Worm (Caenorhabditis elegans) whole organism, L2 larva: Measurements from ENCODE around the gene ZK355.2.

Experiments
- C34F6.9 ChIP-seq: fragments of 150-350 bp; optimal IDR thresholded peaks from 2 replicates; lab custom pipeline; 2014; ENCODE audit warnings: missing biosample characterization, missing genetic modification characterization
- F13H6.1 ChIP-seq: sonication (generic microtip); optimal IDR thresholded peaks from 2 replicates; lab custom pipeline; 2016; ENCODE audit warnings: missing genetic modification characterization, missing compliant biosample characterization
- R02D3.7 ChIP-seq: fragments of 150-350 bp; optimal IDR thresholded peaks from 2 replicates; lab custom pipeline; 2014; ENCODE audit warnings: missing biosample characterization, missing genetic modification characterization
- Y55F3AM.14 ChIP-seq: fragments of 200-800 bp; sonication (Bioruptor generic); optimal IDR thresholded peaks from 2 replicates; lab custom pipeline; 2018; ENCODE audit warnings: mild to moderate bottlenecking, missing genetic modification characterization, missing compliant biosample characterization
- ZK546.5 ChIP-seq: sonication (generic microtip); optimal IDR thresholded peaks from 2 replicates; lab custom pipeline; 2017; ENCODE audit warnings: missing biosample characterization, missing genetic modification characterization
- alr-1 ChIP-seq: fragments of 150-350 bp; optimal IDR thresholded peaks from 2 replicates; lab custom pipeline; 2014; ENCODE audit warnings: missing biosample characterization, missing genetic modification characterization
- aly-2 ChIP-seq: fragments of 150-350 bp; optimal IDR thresholded peaks from 2 replicates; lab custom pipeline; 2014; ENCODE audit warnings: missing biosample characterization, missing genetic modification characterization
- ama-1 ChIP-seq: fragments of 150-350 bp; optimal IDR thresholded peaks from 2 replicates; lab custom pipeline; 2018; ENCODE audit warnings: inconsistent platforms
- blmp-1 ChIP-seq: sonication (generic microtip); optimal IDR thresholded peaks from 2 replicates; lab custom pipeline; 2017; ENCODE audit warnings: missing genetic modification characterization, mild to moderate bottlenecking, missing compliant biosample characterization, antibody characterized with exemption, moderate library complexity; ENCODE audit not compliant: insufficient read depth
- ceh-16 ChIP-seq: fragments of 150-350 bp; optimal IDR thresholded peaks from 2 replicates; lab custom pipeline; 2014; ENCODE audit warnings: missing biosample characterization, missing genetic modification characterization
- ceh-82 ChIP-seq: fragments of 150-350 bp; optimal IDR thresholded peaks from 2 replicates; lab custom pipeline; 2014; ENCODE audit warnings: missing biosample characterization, missing genetic modification characterization
- crh-2 ChIP-seq: sonication (generic microtip); optimal IDR thresholded peaks from 2 replicates; lab custom pipeline; 2017; ENCODE audit warnings: missing biosample characterization, missing genetic modification characterization
- dmd-4 ChIP-seq: sonication (generic microtip); optimal IDR thresholded peaks from 2 replicates; lab custom pipeline; 2017; ENCODE audit warnings: missing biosample characterization, missing genetic modification characterization
- egl-27 ChIP-seq: sonication (generic microtip); optimal IDR thresholded peaks from 3 replicates; lab custom pipeline; 2017; ENCODE audit warnings: missing biosample characterization, missing genetic modification reagents, missing genetic modification characterization
- elt-1 ChIP-seq: fragments of 150-350 bp; optimal IDR thresholded peaks from 2 replicates; lab custom pipeline; 2014; ENCODE audit warnings: missing biosample characterization, missing genetic modification characterization
- elt-3 ChIP-seq: sonication (generic microtip); optimal IDR thresholded peaks from 2 replicates; lab custom pipeline; 2017; ENCODE audit warnings: missing biosample characterization, missing genetic modification characterization
- fos-1 ChIP-seq: fragments of 150-350 bp; optimal IDR thresholded peaks from 2 replicates; lab custom pipeline; 2014; ENCODE audit warnings: missing biosample characterization, missing genetic modification characterization
- lin-13 ChIP-seq: fragments of 150-350 bp; optimal IDR thresholded peaks from 2 replicates; lab custom pipeline; 2014; ENCODE audit warnings: missing biosample characterization, missing genetic modification reagents, missing genetic modification characterization
- lin-39 ChIP-seq: fragments of 150-350 bp; optimal IDR thresholded peaks from 2 replicates; lab custom pipeline; 2014; ENCODE audit warnings: missing biosample characterization, missing genetic modification reagents, missing genetic modification characterization
- lsy-2 ChIP-seq, 2 experiments: fragments of 150-350 bp in 1 of 2; sonication (generic microtip) in 1 of 2; optimal IDR thresholded peaks; 2 replicates each; lab custom pipeline; 2014 to 2017; ENCODE audit warnings: missing biosample characterization in 2 of 2, missing genetic modification characterization in 2 of 2
- mab-5 ChIP-seq: fragments of 150-350 bp; optimal IDR thresholded peaks from 2 replicates; lab custom pipeline; 2014; ENCODE audit warnings: missing biosample characterization, missing genetic modification characterization
- mbf-1 ChIP-seq: sonication (generic microtip); optimal IDR thresholded peaks from 2 replicates; lab custom pipeline; 2017; ENCODE audit warnings: missing biosample characterization, missing genetic modification characterization
- mdl-1 ChIP-seq, 2 experiments: fragments of 150-350 bp in 1 of 2; sonication (generic microtip) in 1 of 2; optimal IDR thresholded peaks; 2 replicates each; lab custom pipeline; 2017; ENCODE audit warnings: missing biosample characterization in 2 of 2, missing genetic modification characterization in 2 of 2
- nhr-12 ChIP-seq: fragments of 150-350 bp; optimal IDR thresholded peaks from 2 replicates; lab custom pipeline; 2014; ENCODE audit warnings: missing biosample characterization, missing genetic modification characterization
- nhr-129 ChIP-seq: fragments of 150-350 bp; optimal IDR thresholded peaks from 2 replicates; lab custom pipeline; 2014; ENCODE audit warnings: missing biosample characterization, missing genetic modification characterization
- nhr-21 ChIP-seq: fragments of 150-350 bp; optimal IDR thresholded peaks from 2 replicates; lab custom pipeline; 2014; ENCODE audit warnings: missing biosample characterization, missing genetic modification characterization
- nhr-23 ChIP-seq: fragments of 150-350 bp; optimal IDR thresholded peaks from 2 replicates; lab custom pipeline; 2014; ENCODE audit warnings: missing biosample characterization, missing genetic modification reagents, missing genetic modification characterization
- nhr-237 ChIP-seq: fragments of 150-350 bp; optimal IDR thresholded peaks from 2 replicates; lab custom pipeline; 2014; ENCODE audit warnings: missing biosample characterization, missing genetic modification characterization
- nhr-25 ChIP-seq: fragments of 150-350 bp; sonication (generic microtip); optimal IDR thresholded peaks from 3 replicates; lab custom pipeline; 2014; ENCODE audit warnings: missing biosample characterization, missing genetic modification characterization
- nhr-6 ChIP-seq: fragments of 150-350 bp; optimal IDR thresholded peaks from 2 replicates; lab custom pipeline; 2014; ENCODE audit warnings: missing biosample characterization, missing genetic modification characterization
- nhr-77 ChIP-seq: fragments of 150-350 bp; optimal IDR thresholded peaks from 2 replicates; lab custom pipeline; 2014; ENCODE audit warnings: missing biosample characterization, missing genetic modification characterization
- skn-1 ChIP-seq: sonication (generic microtip); optimal IDR thresholded peaks from 2 replicates; lab custom pipeline; 2017; ENCODE audit warnings: missing biosample characterization, missing genetic modification characterization
- sma-3 ChIP-seq: sonication (generic microtip); optimal IDR thresholded peaks from 2 replicates; lab custom pipeline; 2016; ENCODE audit warnings: missing genetic modification reagents, missing genetic modification characterization, missing compliant biosample characterization
- sma-9 ChIP-seq, 2 experiments: fragments of 150-350 bp in 1 of 2; sonication (generic microtip) in 1 of 2; optimal IDR thresholded peaks; 2 replicates each; lab custom pipeline; 2014 to 2016; ENCODE audit warnings: missing genetic modification characterization in 2 of 2, mild to moderate bottlenecking in 1 of 2, missing biosample characterization in 1 of 2, missing compliant biosample characterization in 1 of 2, missing genetic modification reagents in 1 of 2, moderate library complexity in 1 of 2
- snpc-4 ChIP-seq: fragments of 150-350 bp; optimal IDR thresholded peaks from 2 replicates; lab custom pipeline; 2014; ENCODE audit warnings: missing biosample characterization, missing genetic modification characterization
- unc-39 ChIP-seq: fragments of 150-350 bp; optimal IDR thresholded peaks from 2 replicates; lab custom pipeline; 2014; ENCODE audit warnings: missing biosample characterization, missing genetic modification characterization
- unc-55 ChIP-seq: fragments of 150-350 bp; sonication (generic microtip); optimal IDR thresholded peaks from 3 replicates; lab custom pipeline; 2014; ENCODE audit warnings: missing biosample characterization, missing genetic modification reagents, missing genetic modification characterization
- ztf-1 ChIP-seq: fragments of 200-800 bp; sonication (Bioruptor generic); conservative IDR thresholded peaks from 2 replicates; pipeline ENCODE4 v1.3.6; 2022; ENCODE audit warnings: missing genetic modification characterization, missing compliant biosample characterization
- ztf-11 ChIP-seq: sonication (generic microtip); optimal IDR thresholded peaks from 2 replicates; lab custom pipeline; 2017; ENCODE audit warnings: missing biosample characterization, missing genetic modification characterization

ZK355.2 gene

DNA sequence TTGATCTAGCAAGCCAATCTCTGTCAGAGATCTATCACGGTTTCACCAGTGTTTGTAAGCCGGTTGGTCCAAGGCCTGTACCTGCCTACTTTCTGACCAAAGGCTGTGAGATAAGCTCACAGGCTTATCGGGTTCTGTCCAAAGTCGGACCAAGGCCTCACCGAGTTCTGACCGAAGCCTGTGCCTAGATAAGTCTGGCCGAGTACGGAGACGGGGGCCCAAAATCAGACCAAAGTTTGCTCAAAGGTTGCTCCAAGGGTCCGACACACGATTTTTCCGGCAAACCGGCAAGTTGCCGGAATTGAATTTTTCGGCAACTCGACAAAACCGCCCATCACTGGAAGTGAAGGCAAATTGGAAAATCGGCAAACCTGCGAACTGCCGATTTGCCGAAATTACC, 7.8 kb downstream of the ZK355.2 start:
- TF ChIP-seq Y55F3AM.14 (GFP tag; lab: Kevin White, UChicago) (no peak), mab-5 (tag; lab: Kevin White, UChicago) (no peak), sma-3 (no peak)

DNA sequence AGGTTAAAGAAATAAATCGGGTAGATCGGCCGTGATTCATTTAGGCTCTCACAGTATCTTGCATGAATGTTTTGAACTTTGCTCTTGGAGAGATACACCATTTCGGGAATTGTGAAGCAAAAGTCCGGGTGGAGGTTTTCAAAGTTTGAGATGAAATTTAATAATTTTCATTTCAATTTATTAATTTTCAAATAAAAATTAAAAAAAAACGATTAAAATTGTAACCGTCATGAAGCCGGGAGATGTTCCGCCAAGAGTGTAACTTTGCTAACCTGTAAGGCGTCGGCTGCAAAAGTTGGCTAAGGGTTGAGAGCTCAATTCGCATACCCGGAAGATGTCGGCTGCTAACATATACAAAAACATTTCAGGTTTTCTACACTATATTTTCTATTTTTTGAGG, 10.6 kb downstream of the ZK355.2 start, which contains the start of gene irld-67:
irld-67 (minus strand) TSS at position 101 of the 400 bp plus-strand sequence.
- TF ChIP-seq nhr-237 (tag; lab: Kevin White, UChicago) (no peak), nhr-12 (tag; lab: Kevin White, UChicago) (no peak), snpc-4 (tag; lab: Kevin White, UChicago) (no peak), nhr-6 (tag; lab: Kevin White, UChicago) (no peak), egl-27 (tag; lab: Kevin White, UChicago) (no peak), ztf-11 (tag; lab: Kevin White, UChicago) (no peak), aly-2 (tag; lab: Kevin White, UChicago) (no peak), lin-39 (no peak), unc-55 (no peak), F13H6.1 (tag; lab: Kevin White, UChicago) (no peak)

DNA sequence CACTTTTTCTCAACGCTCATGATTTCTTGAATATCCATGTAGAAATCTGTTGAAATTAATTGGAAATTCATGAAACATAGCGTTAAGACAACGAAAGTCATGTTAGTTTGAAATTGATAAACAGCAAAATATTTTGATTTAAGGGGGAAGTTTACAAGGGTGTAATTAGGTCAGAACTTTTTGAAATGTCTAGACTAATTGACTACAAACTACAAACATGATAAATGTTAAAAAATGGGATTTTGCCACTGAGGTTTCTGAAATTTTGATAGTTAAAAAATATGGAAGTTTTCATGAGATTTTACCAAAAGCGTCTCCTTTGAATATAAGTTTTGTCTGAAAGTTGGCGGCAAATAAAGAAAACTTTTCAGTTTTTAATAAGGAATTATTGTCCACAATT, 14.1 kb downstream of the ZK355.2 start, which contains the start of gene irld-65:
irld-65 (minus strand) TSS at position 101 of the 400 bp plus-strand sequence.
- TF ChIP-seq blmp-1 (tag; lab: Kevin White, UChicago) = no peak
- no peak for TF ChIP-seq mab-5 (tag; lab: Kevin White, UChicago)
- TF ChIP-seq nhr-237 (tag; lab: Kevin White, UChicago) = no peak
- no peak for TF ChIP-seq ztf-1 (GFP tag; lab: Robert Waterston, UW)
- no peak for TF ChIP-seq skn-1 (tag; lab: Kevin White, UChicago)
- no peak for TF ChIP-seq nhr-25
- no peak for TF ChIP-seq sma-3
- no peak for TF ChIP-seq aly-2 (tag; lab: Kevin White, UChicago)
- TF ChIP-seq mdl-1 (tag; optimal IDR thresholded peaks at IDR 0.05; lab: Kevin White, UChicago) = no peak
- TF ChIP-seq ama-1 (lab: Kevin White, UChicago) = no peak
- no peak for TF ChIP-seq lsy-2 (tag; optimal IDR thresholded peaks at IDR 0.05; lab: Kevin White, UChicago)
- no peak for TF ChIP-seq R02D3.7 (tag; lab: Kevin White, UChicago)
- TF ChIP-seq nhr-21 (tag; lab: Kevin White, UChicago) = no peak
- no peak for TF ChIP-seq elt-3 (tag; lab: Kevin White, UChicago)
- TF ChIP-seq unc-39 (tag; lab: Kevin White, UChicago) = no peak
- no peak for TF ChIP-seq ceh-16 (tag; lab: Kevin White, UChicago)
- TF ChIP-seq ceh-82 (tag; lab: Kevin White, UChicago) = no peak
- no peak for TF ChIP-seq Y55F3AM.14 (GFP tag; lab: Kevin White, UChicago)
- TF ChIP-seq ZK546.5 = no peak
- TF ChIP-seq alr-1 (tag; lab: Kevin White, UChicago) = no peak

DNA sequence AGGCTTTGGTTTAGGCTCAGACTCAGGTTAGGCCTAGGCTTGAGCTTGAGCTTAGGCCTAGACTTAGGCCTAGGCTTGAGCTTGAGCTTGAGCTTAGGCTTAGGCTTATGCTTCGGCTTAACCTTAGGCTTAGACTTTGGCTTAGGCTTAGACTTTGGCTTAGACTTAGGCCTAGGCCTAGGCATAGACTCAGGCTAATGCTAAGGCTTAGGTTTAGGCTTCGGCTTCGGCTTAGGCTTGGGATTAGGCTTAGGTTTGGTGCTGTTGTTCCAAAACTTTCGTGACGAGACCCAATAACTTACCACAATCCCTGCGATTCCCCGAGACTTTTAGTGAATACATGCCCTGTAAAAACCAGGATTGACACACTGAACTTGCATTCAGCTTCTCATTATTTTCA, 16.0 kb downstream of the ZK355.2 start:
- TF ChIP-seq ztf-1 (GFP tag; lab: Robert Waterston, UW) = no peak
- TF ChIP-seq mbf-1 (tag; lab: Kevin White, UChicago) = no peak
- no peak for TF ChIP-seq elt-1 (tag; lab: Kevin White, UChicago)
- TF ChIP-seq blmp-1 (tag; lab: Kevin White, UChicago) = no peak
- no peak for TF ChIP-seq alr-1 (tag; lab: Kevin White, UChicago)
- no peak for TF ChIP-seq sma-9 (GFP tag; optimal IDR thresholded peaks at IDR 0.05; lab: Kevin White, UChicago)
- no peak for TF ChIP-seq sma-9 (tag; optimal IDR thresholded peaks at IDR 0.05; lab: Kevin White, UChicago)
- no peak for TF ChIP-seq fos-1 (tag; lab: Kevin White, UChicago)
- TF ChIP-seq lin-13 (GFP tag; lab: Kevin White, UChicago) = no peak
- TF ChIP-seq nhr-6 (tag; lab: Kevin White, UChicago) = no peak
- no peak for TF ChIP-seq dmd-4 (tag; lab: Kevin White, UChicago)
- TF ChIP-seq nhr-129 (tag; lab: Kevin White, UChicago) = no peak
- TF ChIP-seq nhr-77 (tag; lab: Kevin White, UChicago) = no peak
- no peak for TF ChIP-seq C34F6.9 (tag; lab: Kevin White, UChicago)
- no peak for TF ChIP-seq crh-2 (tag; lab: Kevin White, UChicago)
- TF ChIP-seq mab-5 (tag; lab: Kevin White, UChicago) = no peak
- no peak for TF ChIP-seq snpc-4 (tag; lab: Kevin White, UChicago)
- TF ChIP-seq nhr-23 (tag; lab: Kevin White, UChicago) = no peak
- TF ChIP-seq ceh-16 (tag; lab: Kevin White, UChicago) = no peak
